Fruit fly (Drosophila melanogaster): Measurements from ENCODE around the gene bbg.

DNA sequence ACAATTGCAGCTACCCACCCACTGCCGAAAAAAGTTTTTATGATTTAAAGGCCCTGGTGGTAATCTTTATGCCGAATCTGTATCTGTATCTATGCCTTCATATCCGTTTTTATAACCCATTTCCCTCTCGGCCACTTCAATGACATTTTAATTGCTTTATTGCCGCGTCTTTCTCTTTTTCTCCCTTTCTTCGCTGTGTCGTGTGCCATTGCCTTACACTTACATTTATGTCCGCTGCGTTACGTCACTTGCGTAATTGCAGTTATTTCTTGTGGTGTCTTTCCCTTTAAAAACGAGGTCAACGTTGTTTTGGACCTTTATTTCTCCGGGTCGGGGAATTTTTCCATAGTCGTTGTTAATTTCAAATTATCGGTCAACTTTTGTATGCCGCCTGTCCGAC lies 88.7 kb downstream of the bbg start:
- TF ChIP-seq CG14655 (GFP tag; optimal IDR thresholded peaks at IDR 0.05) (no peak), CG12605 (GFP tag; IDR thresholded peaks at IDR 0.05) (no peak), CG34367 (tag; optimal IDR thresholded peaks at IDR 0.05) (no peak), CG10348 (GFP tag; IDR thresholded peaks at IDR 0.05) (no peak), EcR (GFP tag; optimal IDR thresholded peaks at IDR 0.05) (no peak), Snoo (tag; optimal IDR thresholded peaks at IDR 0.05) (no peak), CG8301 (tag; optimal IDR thresholded peaks at IDR 0.05) (no peak), Ets98B (GFP tag; IDR thresholded peaks at IDR 0.05) (no peak)
